Worm (Caenorhabditis elegans): Measurements from ENCODE around the gene cyp-33E2.
A peak's percentile ranks its signal among the peaks of the same experiment; 100 is the strongest.

Gene cyp-33E2

DNA sequence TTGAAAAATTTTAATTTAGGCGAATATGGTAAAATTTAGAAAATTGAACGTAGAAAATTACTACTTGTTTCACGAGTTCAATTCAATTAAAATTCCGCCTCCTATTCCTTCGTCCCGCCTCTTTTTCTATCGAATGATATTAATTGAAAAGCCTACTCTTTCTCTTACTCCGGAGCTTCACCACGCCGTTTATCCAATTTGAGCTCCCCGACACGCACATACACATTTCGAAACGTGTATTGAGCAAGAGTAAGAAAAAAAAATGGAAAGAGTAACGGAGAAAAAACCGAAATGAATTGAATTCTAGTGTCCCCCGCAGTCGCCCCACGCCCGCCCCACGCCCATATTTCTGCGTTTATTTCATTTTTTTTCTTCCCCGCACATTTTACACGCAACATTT is 14.2 kb downstream of the cyp-33E2 start:
- no peak for TF ChIP-seq ceh-39 (tag; optimal IDR thresholded peaks at IDR 0.05)
- TF ChIP-seq ces-1 (GFP tag; optimal IDR thresholded peaks at IDR 0.05): peak; percentile 78

DNA sequence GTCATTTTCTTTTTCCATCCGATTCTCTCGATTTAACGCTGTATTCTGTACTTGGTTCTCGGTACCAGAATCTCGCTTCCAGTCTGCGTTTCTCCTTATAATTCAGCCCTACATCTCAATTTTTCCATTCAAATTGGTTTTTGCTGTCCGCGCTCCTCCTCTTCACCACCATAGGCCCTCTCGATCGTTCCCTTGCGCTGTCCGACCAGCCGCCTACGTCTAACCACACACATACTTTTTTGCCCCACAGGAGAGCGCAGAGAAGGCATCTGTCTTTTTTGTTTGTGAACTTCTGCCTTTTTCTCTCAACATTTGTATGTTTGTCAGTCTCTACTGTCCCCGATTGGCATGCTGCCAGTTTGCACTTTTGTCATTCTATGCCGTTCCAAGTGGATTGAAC is 15.2 kb downstream of the cyp-33E2 start, which contains the start of gene F42A9.11:
Gene F42A9.11 (plus strand): TSS at position 310 of the 400 bp plus-strand sequence.
- TF ChIP-seq hlh-1 (tag; optimal IDR thresholded peaks at IDR 0.05) (peak; percentile 6), nhr-237 (tag; optimal IDR thresholded peaks at IDR 0.05) (no peak)

DNA sequence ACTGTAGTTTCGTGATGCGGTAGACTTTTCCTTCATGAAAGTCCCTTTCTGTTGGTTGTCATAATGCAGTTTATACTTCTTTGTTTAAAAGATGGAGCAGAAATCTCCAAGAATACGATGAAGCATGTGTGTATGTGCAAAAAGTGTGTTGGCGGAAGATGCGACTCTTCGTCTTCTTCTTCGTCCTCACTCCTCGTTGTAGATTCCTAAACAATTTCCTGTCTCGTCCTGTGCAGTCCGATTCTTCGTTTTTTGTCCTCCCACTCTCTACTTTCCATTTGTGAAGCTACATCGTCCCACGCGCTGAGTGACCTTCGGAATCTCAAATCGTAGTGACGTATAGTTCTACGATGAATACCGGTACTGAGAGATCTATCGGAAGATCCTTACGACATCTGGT is 16.1 kb downstream of the cyp-33E2 start:
- TF ChIP-seq sem-2 (GFP tag; optimal IDR thresholded peaks at IDR 0.05) (no peak), nhr-237 (tag; optimal IDR thresholded peaks at IDR 0.05) (no peak)

DNA sequence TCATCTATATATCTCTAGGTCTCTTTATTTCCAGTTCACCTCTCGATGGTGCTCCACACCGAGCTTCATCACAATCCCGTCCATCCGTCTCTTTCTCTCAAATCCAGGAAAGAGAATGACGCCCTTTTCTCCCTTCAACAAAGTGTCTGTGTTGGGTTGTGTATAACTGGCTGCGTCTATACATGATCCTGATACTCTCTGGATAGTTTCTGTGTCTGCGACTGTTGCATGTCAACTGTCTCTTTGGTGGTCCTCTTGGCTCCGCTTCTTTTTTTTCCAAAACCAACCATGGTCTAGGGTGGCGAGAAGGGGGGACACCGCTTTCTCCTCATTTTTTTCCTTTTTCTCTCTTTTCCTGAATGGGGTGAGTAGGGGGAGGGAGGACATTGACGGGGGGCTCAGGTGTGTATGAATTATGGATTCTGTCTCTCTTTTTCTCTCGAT is 17.5 kb downstream of the cyp-33E2 start:
- TF ChIP-seq elt-3 (tag; optimal IDR thresholded peaks at IDR 0.05) (no peak), ztf-11 (tag; optimal IDR thresholded peaks at IDR 0.05) (no peak), zip-8 (tag; optimal IDR thresholded peaks at IDR 0.05) (no peak), ham-2 (GFP tag; optimal IDR thresholded peaks at IDR 0.05) (no peak), unc-39 (tag; optimal IDR thresholded peaks at IDR 0.05) (no peak), mep-1 (tag; optimal IDR thresholded peaks at IDR 0.05) (no peak), blmp-1 (tag; optimal IDR thresholded peaks at IDR 0.05) (no peak), ces-1 (GFP tag; optimal IDR thresholded peaks at IDR 0.05) (peak; percentile 27), drap-1 (GFP tag; optimal IDR thresholded peaks at IDR 0.05) (peak; percentile 4), unc-120 (tag; optimal IDR thresholded peaks at IDR 0.05; ENCODE audit: poor library complexity, severe bottlenecking) (peak; percentile 94), nhr-237 (tag; optimal IDR thresholded peaks at IDR 0.05) (peak; percentile 1), nhr-12 (tag; optimal IDR thresholded peaks at IDR 0.05) (no peak), flh-1 (GFP tag; optimal IDR thresholded peaks at IDR 0.05) (no peak), hlh-1 (tag; optimal IDR thresholded peaks at IDR 0.05) (peak; percentile 59), ceh-39 (tag; optimal IDR thresholded peaks at IDR 0.05) (no peak), M03D4.4 (tag; optimal IDR thresholded peaks at IDR 0.05) (no peak), nhr-76 (tag; optimal IDR thresholded peaks at IDR 0.05) (no peak), unc-62 (GFP tag; optimal IDR thresholded peaks at IDR 0.05) (peak; percentile 67)

DNA sequence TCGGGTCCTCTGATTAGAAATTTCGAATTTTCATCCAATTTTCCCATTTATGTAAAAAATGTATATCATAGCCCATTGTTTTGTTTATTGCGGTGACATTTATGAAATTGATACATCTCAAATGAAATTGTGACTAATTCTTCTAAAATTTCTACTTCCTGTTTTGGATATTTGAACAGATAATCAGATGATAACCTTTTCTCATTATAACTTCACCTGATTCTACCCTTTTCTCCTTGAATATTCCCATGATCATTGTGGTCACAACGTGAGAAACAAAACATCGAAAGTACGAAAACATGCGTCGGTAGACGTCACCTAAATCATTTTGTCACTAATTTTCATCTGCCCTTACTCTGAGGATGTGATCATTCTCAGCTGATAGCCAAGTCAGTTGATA is 18.1 kb downstream of the cyp-33E2 start:
- TF ChIP-seq blmp-1 (tag; optimal IDR thresholded peaks at IDR 0.05) (no peak), nhr-237 (tag; optimal IDR thresholded peaks at IDR 0.05) (no peak), bed-3 (GFP tag; optimal IDR thresholded peaks at IDR 0.05) (no peak), sptf-1 (tag; optimal IDR thresholded peaks at IDR 0.05) (no peak), nhr-76 (tag; optimal IDR thresholded peaks at IDR 0.05) (no peak), ztf-11 (tag; optimal IDR thresholded peaks at IDR 0.05) (no peak), ceh-83 (GFP tag; optimal IDR thresholded peaks at IDR 0.05) (no peak), pha-4 (tag; optimal IDR thresholded peaks at IDR 0.05) (no peak), lin-32 (GFP tag; optimal IDR thresholded peaks at IDR 0.05) (no peak), lsy-2 (tag; optimal IDR thresholded peaks at IDR 0.05) (no peak), nhr-2 (tag; optimal IDR thresholded peaks at IDR 0.05) (no peak), M03D4.4 (tag; optimal IDR thresholded peaks at IDR 0.05) (no peak), snpc-4 (tag; optimal IDR thresholded peaks at IDR 0.05) (no peak), drap-1 (GFP tag; optimal IDR thresholded peaks at IDR 0.05) (no peak)

DNA sequence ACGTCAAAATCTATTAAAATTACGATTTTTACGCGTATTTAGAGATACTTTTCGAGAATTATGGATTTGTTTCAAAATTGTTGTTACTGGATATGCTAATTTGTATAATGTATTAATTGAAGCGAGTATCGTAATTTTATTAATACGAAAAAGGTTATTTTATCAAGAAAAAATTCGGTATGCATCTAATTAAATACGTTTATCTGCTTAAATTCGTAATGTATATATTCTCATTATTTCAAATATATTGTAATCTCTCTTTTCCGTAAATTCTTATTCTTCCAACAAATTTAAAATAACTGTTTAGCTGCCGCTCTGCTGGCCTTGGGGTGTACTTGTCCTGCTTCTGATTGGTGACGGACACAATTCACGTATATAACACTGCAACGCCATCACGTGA is 18.9 kb downstream of the cyp-33E2 start, which contains the start of gene dgk-4:
Gene dgk-4 (plus strand): TSS at position 301 of the 400 bp plus-strand sequence.
- TF ChIP-seq zip-8 (tag; optimal IDR thresholded peaks at IDR 0.05): no peak
- TF ChIP-seq mep-1 (tag; optimal IDR thresholded peaks at IDR 0.05): no peak
- no peak for TF ChIP-seq bed-3 (GFP tag; optimal IDR thresholded peaks at IDR 0.05)
- no peak for TF ChIP-seq hlh-1 (tag; optimal IDR thresholded peaks at IDR 0.05)
- no peak for TF ChIP-seq unc-62 (GFP tag; optimal IDR thresholded peaks at IDR 0.05)
- TF ChIP-seq lsy-2 (tag; optimal IDR thresholded peaks at IDR 0.05): no peak
- TF ChIP-seq M03D4.4 (tag; optimal IDR thresholded peaks at IDR 0.05): no peak
- no peak for TF ChIP-seq sptf-1 (tag; optimal IDR thresholded peaks at IDR 0.05)
- TF ChIP-seq lin-13 (tag; optimal IDR thresholded peaks at IDR 0.05): no peak
- no peak for TF ChIP-seq elt-3 (tag; optimal IDR thresholded peaks at IDR 0.05)
- TF ChIP-seq ceh-39 (tag; optimal IDR thresholded peaks at IDR 0.05): no peak
- TF ChIP-seq nhr-76 (tag; optimal IDR thresholded peaks at IDR 0.05): no peak

DNA sequence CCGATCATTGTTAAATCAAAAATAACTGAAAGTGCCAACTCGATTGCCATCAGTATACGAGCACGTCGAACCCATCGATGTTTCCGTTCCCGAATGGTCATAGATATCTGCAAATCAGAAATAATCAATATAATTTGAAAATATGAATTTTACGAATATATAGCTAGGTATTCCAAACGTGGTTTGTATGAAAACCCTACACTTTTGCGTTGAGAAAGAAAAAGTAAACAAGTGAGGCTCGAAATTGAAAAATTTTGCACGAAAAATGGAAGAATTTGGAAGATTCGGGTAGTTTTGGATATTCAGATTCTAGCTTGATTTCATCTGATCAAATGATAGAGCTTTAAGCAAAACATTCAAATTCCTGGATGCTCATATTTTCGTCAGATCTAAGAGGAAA is 26.6 kb downstream of the cyp-33E2 start, which contains the start of gene F42A9.9:
Gene F42A9.9 (minus strand): TSS at position 101 of the 400 bp plus-strand sequence.
- TF ChIP-seq lin-13 (tag; optimal IDR thresholded peaks at IDR 0.05) (no peak), mls-2 (tag; optimal IDR thresholded peaks at IDR 0.05) (no peak), sptf-1 (tag; optimal IDR thresholded peaks at IDR 0.05) (no peak), unc-39 (tag; optimal IDR thresholded peaks at IDR 0.05) (no peak)
